Fruit fly (Drosophila melanogaster) whole organism, pupa: ENCODE data around the gene IPIP.

ENCODE experiments used
- CG13204 ChIP-seq: fragments of 200-800 bp; sonication (Bioruptor generic); optimal IDR thresholded peaks from 2 replicates; lab custom pipeline; 2018; ENCODE audit warnings: missing biosample characterization, mild to moderate bottlenecking, missing genetic modification characterization, moderate library complexity
- EcR ChIP-seq: fragments of 200-800 bp; sonication (Bioruptor generic); optimal IDR thresholded peaks from 3 replicates; lab custom pipeline; 2019; ENCODE audit warnings: missing biosample characterization, missing genetic modification characterization, mild to moderate bottlenecking, moderate library complexity, missing genetic modification reagents
- Snoo ChIP-seq: fragments of 200-800 bp; sonication (Bioruptor generic); optimal IDR thresholded peaks from 3 replicates; lab custom pipeline; 2017; ENCODE audit warnings: missing biosample characterization, mild to moderate bottlenecking, missing genetic modification characterization, inconsistent platforms

- TF ChIP-seq EcR (no peak), Snoo (no peak), CG13204 (GFP tag; lab: Kevin White, UChicago) (no peak)
These were observed 35.3 kb upstream of the IPIP start, which contains the start of gene CG9098 for dm6 chr2L:6012303-6013070.
